Fruit fly (Drosophila melanogaster) whole organism, prepupa: ENCODE results near the gene CG17292.

Experiments used
- Blimp-1 ChIP-seq: fragments of 200-800 bp; sonication (Bioruptor generic); optimal IDR thresholded peaks from 3 replicates; lab custom pipeline; 2017; ENCODE audit warnings: missing biosample characterization, missing genetic modification characterization, mild to moderate bottlenecking, moderate library complexity, missing genetic modification reagents
- CG10631 ChIP-seq: fragments of 200-800 bp; sonication (Bioruptor generic); optimal IDR thresholded peaks from 2 replicates; lab custom pipeline; 2016; ENCODE audit warnings: missing biosample characterization, missing genetic modification characterization
- CG10669 ChIP-seq: fragments of 200-800 bp; sonication (Bioruptor generic); optimal IDR thresholded peaks from 3 replicates; lab custom pipeline; 2018; ENCODE audit warnings: missing biosample characterization, mild to moderate bottlenecking, missing genetic modification characterization, moderate library complexity
- CG11294 ChIP-seq: fragments of 200-800 bp; sonication (Bioruptor generic); IDR thresholded peaks from 2 replicates; pipeline ENCODE4 v1.3.6; 2022; ENCODE audit warnings: missing biosample characterization, missing genetic modification characterization
- CG11762 ChIP-seq: fragments of 200-800 bp; sonication (Bioruptor generic); optimal IDR thresholded peaks from 3 replicates; lab custom pipeline; 2016; ENCODE audit warnings: missing biosample characterization, missing genetic modification characterization; ENCODE audit not compliant: insufficient read depth
- CG1621 ChIP-seq: fragments of 200-800 bp; sonication (Bioruptor generic); optimal IDR thresholded peaks from 3 replicates; lab custom pipeline; 2018; ENCODE audit warnings: missing biosample characterization, mild to moderate bottlenecking, missing genetic modification characterization
- CG16779 ChIP-seq: fragments of 200-800 bp; sonication (Bioruptor generic); optimal IDR thresholded peaks from 3 replicates; lab custom pipeline; 2017; ENCODE audit warnings: missing biosample characterization, mild to moderate bottlenecking, missing genetic modification characterization
- CG3032 ChIP-seq: fragments of 200-800 bp; optimal IDR thresholded peaks from 2 replicates; lab custom pipeline; 2019; ENCODE audit warnings: missing biosample characterization, mild to moderate bottlenecking, missing genetic modification characterization, moderate library complexity
- CG31627 ChIP-seq: fragments of 200-800 bp; sonication (Bioruptor generic); optimal IDR thresholded peaks from 3 replicates; lab custom pipeline; 2016; ENCODE audit warnings: missing biosample characterization, missing genetic modification characterization
- CG32006 ChIP-seq: fragments of 200-800 bp; sonication (Bioruptor generic); optimal IDR thresholded peaks from 3 replicates; lab custom pipeline; 2017; ENCODE audit warnings: missing biosample characterization, mild to moderate bottlenecking, missing genetic modification characterization
- CG34406 ChIP-seq: fragments of 200-800 bp; sonication (Bioruptor generic); optimal IDR thresholded peaks from 3 replicates; lab custom pipeline; 2016; ENCODE audit warnings: missing biosample characterization, missing genetic modification characterization
- CG3919 ChIP-seq: fragments of 200-800 bp; sonication (Bioruptor generic); optimal IDR thresholded peaks from 3 replicates; lab custom pipeline; 2016; ENCODE audit warnings: missing biosample characterization, missing genetic modification characterization
- CG4318 ChIP-seq: fragments of 200-800 bp; sonication (Bioruptor generic); optimal IDR thresholded peaks from 3 replicates; lab custom pipeline; 2017; ENCODE audit warnings: missing biosample characterization, mild to moderate bottlenecking, missing genetic modification characterization
- CG6276 ChIP-seq: fragments of 200-800 bp; sonication (Bioruptor generic); optimal IDR thresholded peaks from 2 replicates; lab custom pipeline; 2017; ENCODE audit warnings: missing biosample characterization, mild to moderate bottlenecking, missing genetic modification characterization
- CG6854 ChIP-seq: fragments of 200-800 bp; sonication (Bioruptor generic); optimal IDR thresholded peaks from 2 replicates; lab custom pipeline; 2017; ENCODE audit warnings: missing biosample characterization, mild to moderate bottlenecking, missing genetic modification characterization
- CG7368 ChIP-seq: fragments of 200-800 bp; sonication (Bioruptor generic); optimal IDR thresholded peaks from 3 replicates; lab custom pipeline; 2016; ENCODE audit warnings: missing biosample characterization, missing genetic modification characterization
- CG8119 ChIP-seq: fragments of 200-800 bp; sonication (Bioruptor generic); IDR thresholded peaks from 3 replicates; pipeline ENCODE4 v1.3.6; 2022; ENCODE audit warnings: missing biosample characterization, missing genetic modification characterization
- CG8319 ChIP-seq: fragments of 200-800 bp; sonication (Bioruptor generic); optimal IDR thresholded peaks from 3 replicates; lab custom pipeline; 2016; ENCODE audit warnings: missing biosample characterization, missing genetic modification characterization
- CG8632 ChIP-seq: fragments of 200-800 bp; sonication (Bioruptor generic); optimal IDR thresholded peaks from 3 replicates; lab custom pipeline; 2016; ENCODE audit warnings: missing biosample characterization, missing genetic modification characterization
- CG9139 ChIP-seq: fragments of 200-800 bp; sonication (Bioruptor generic); optimal IDR thresholded peaks from 3 replicates; lab custom pipeline; 2017; ENCODE audit warnings: missing biosample characterization, mild to moderate bottlenecking, missing genetic modification characterization
- Eip75B ChIP-seq: fragments of 200-800 bp; sonication (Bioruptor generic); optimal IDR thresholded peaks from 3 replicates; lab custom pipeline; 2016; ENCODE audit warnings: missing biosample characterization, missing genetic modification characterization
- Eip93F ChIP-seq: fragments of 200-800 bp; sonication (Bioruptor generic); optimal IDR thresholded peaks from 2 replicates; lab custom pipeline; 2016; ENCODE audit warnings: missing biosample characterization, mild to moderate bottlenecking, missing genetic modification characterization
- Ets21C ChIP-seq: fragments of 200-800 bp; sonication (Bioruptor generic); optimal IDR thresholded peaks from 3 replicates; lab custom pipeline; 2016; ENCODE audit warnings: missing biosample characterization, missing genetic modification characterization
- Ets96B ChIP-seq: fragments of 200-800 bp; optimal IDR thresholded peaks from 2 replicates; lab custom pipeline; 2019; ENCODE audit warnings: missing biosample characterization, mild to moderate bottlenecking, missing genetic modification characterization, moderate library complexity
- Hr38 ChIP-seq: sonication (Bioruptor generic); optimal IDR thresholded peaks from 2 replicates; lab custom pipeline; 2016; ENCODE audit warnings: missing biosample characterization, missing genetic modification characterization
- Hr39 ChIP-seq: fragments of 200-800 bp; sonication (Bioruptor generic); optimal IDR thresholded peaks from 2 replicates; lab custom pipeline; 2016; ENCODE audit warnings: missing biosample characterization, missing genetic modification characterization
- Hr4 ChIP-seq: fragments of 200-800 bp; sonication (Bioruptor generic); optimal IDR thresholded peaks from 3 replicates; lab custom pipeline; 2016; ENCODE audit warnings: missing biosample characterization, missing genetic modification characterization
- OdsH ChIP-seq: fragments of 200-800 bp; sonication (Bioruptor generic); optimal IDR thresholded peaks from 3 replicates; lab custom pipeline; 2016; ENCODE audit warnings: missing biosample characterization, missing genetic modification characterization
- Smox ChIP-seq: fragments of 200-800 bp; sonication (Bioruptor generic); optimal IDR thresholded peaks from 3 replicates; lab custom pipeline; 2016; ENCODE audit warnings: missing biosample characterization, missing genetic modification characterization
- Sox102F ChIP-seq: fragments of 200-800 bp; sonication (Bioruptor generic); optimal IDR thresholded peaks from 2 replicates; lab custom pipeline; 2016; ENCODE audit warnings: missing biosample characterization, mild to moderate bottlenecking, missing genetic modification characterization
- Sox14 ChIP-seq: fragments of 200-800 bp; sonication (Bioruptor generic); optimal IDR thresholded peaks from 3 replicates; lab custom pipeline; 2016; ENCODE audit warnings: missing biosample characterization, missing genetic modification characterization
- achi ChIP-seq: fragments of 200-800 bp; sonication (Bioruptor generic); optimal IDR thresholded peaks from 3 replicates; lab custom pipeline; 2016; ENCODE audit warnings: missing biosample characterization, missing genetic modification characterization
- acj6 ChIP-seq: fragments of 200-800 bp; sonication (Bioruptor generic); optimal IDR thresholded peaks from 3 replicates; lab custom pipeline; 2016; ENCODE audit warnings: missing biosample characterization, missing genetic modification characterization
- cyc ChIP-seq: fragments of 200-800 bp; sonication (Bioruptor generic); optimal IDR thresholded peaks from 3 replicates; lab custom pipeline; 2016; ENCODE audit warnings: missing biosample characterization, missing genetic modification characterization
- dsx ChIP-seq: fragments of 200-800 bp; optimal IDR thresholded peaks from 3 replicates; lab custom pipeline; 2019; ENCODE audit warnings: missing biosample characterization, mild to moderate bottlenecking, missing genetic modification characterization, moderate library complexity; ENCODE audit not compliant: poor library complexity, severe bottlenecking
- eg ChIP-seq: fragments of 200-800 bp; sonication (Bioruptor generic); IDR thresholded peaks from 3 replicates; pipeline ENCODE4 v1.3.6; 2022; ENCODE audit warnings: missing biosample characterization, missing genetic modification characterization
- fd59A ChIP-seq: fragments of 200-800 bp; sonication (Bioruptor generic); optimal IDR thresholded peaks from 2 replicates; lab custom pipeline; 2017; ENCODE audit warnings: missing biosample characterization, mild to moderate bottlenecking, missing genetic modification characterization, missing genetic modification reagents
- fkh ChIP-seq: fragments of 200-800 bp; sonication (Bioruptor generic); optimal IDR thresholded peaks from 3 replicates; lab custom pipeline; 2017; ENCODE audit warnings: missing biosample characterization, mild to moderate bottlenecking, missing genetic modification characterization, moderate library complexity
- salr ChIP-seq, 2 experiments: fragments of 200-800 bp; sonication (Bioruptor generic); optimal IDR thresholded peaks; 3 replicates each; lab custom pipeline; 2016 to 2018; ENCODE audit warnings: missing biosample characterization in 2 of 2, missing genetic modification characterization in 2 of 2, mild to moderate bottlenecking in 1 of 2
- ss ChIP-seq, 2 experiments: fragments of 200-800 bp; sonication (Bioruptor generic); optimal IDR thresholded peaks; 2 replicates in 1 of 2; 3 replicates in 1 of 2; lab custom pipeline; 2017 to 2018; ENCODE audit warnings: mild to moderate bottlenecking in 2 of 2, missing biosample characterization in 2 of 2, missing genetic modification characterization in 2 of 2, moderate library complexity in 1 of 2
- svp ChIP-seq: fragments of 200-800 bp; sonication (Bioruptor generic); peaks from one replicate; lab custom pipeline; 2016; ENCODE audit warnings: missing biosample characterization, missing genetic modification characterization
- topi ChIP-seq: fragments of 200-800 bp; sonication (Bioruptor generic); optimal IDR thresholded peaks from 3 replicates; lab custom pipeline; 2016; ENCODE audit warnings: missing biosample characterization, missing genetic modification characterization
- vri ChIP-seq: fragments of 200-800 bp; sonication (Bioruptor generic); optimal IDR thresholded peaks from 3 replicates; lab custom pipeline; 2016; ENCODE audit warnings: missing biosample characterization, mild to moderate bottlenecking, missing genetic modification characterization

CG17292 gene

DNA sequence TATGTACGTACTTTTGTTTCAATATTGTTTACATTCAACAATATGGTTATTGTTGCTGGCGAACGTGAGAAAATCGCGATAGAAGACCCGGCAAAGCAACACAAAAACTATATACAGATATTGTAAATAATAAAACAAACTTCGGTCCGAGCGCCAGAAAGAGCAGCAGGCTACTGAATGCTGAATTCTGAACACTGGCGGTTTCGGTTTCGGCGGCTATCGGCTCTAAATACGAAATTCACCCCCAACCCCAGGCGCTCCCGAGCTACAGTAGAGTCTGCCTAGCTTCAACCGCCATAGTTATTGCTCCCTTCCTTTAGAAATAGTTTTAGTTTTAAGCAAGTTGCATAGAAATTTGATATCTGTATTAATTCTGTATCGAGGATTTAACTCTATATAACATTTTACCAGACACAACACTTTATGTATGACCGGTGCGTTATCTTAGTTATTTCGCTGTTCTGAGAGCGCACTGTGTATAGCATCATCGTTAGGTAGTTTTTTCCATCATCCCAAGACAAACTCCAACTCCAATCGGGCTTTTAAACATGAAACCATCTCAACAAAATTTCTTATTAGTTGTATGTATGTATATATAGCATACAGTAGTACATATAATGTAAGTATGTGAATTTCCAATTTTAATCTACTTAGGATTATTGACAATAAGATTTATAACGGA, 7.8 kb upstream of the CG17292 start, which contains the start of gene CG7627 (continued):
- TF ChIP-seq Hr4 (GFP tag; lab: Kevin White, UChicago) = peak; percentile 58
- TF ChIP-seq Ets96B (tag; lab: Kevin White, UChicago) = no peak
- peak; percentile 51 for TF ChIP-seq CG34406 (GFP tag; lab: Kevin White, UChicago)
- TF ChIP-seq CG10669 (GFP tag; lab: Kevin White, UChicago) = peak; percentile 58
- TF ChIP-seq Blimp-1 (GFP tag; lab: Kevin White, UChicago) = peak; percentile 46
- TF ChIP-seq CG16779 (tag; lab: Kevin White, UChicago) = peak; percentile 7
- peak; percentile 77 for TF ChIP-seq vri (GFP tag; lab: Kevin White, UChicago)
- TF ChIP-seq dsx (GFP tag; lab: Kevin White, UChicago) = peak; percentile 47
- TF ChIP-seq CG9139 (GFP tag; lab: Kevin White, UChicago) = peak; percentile 30
- peak; percentile 35 for TF ChIP-seq CG10631
- TF ChIP-seq Sox102F (GFP tag; lab: Kevin White, UChicago) = peak; percentile 78
- TF ChIP-seq topi (GFP tag; lab: Kevin White, UChicago) = peak; percentile 71
- TF ChIP-seq Ets21C (GFP tag; lab: Kevin White, UChicago) = peak; percentile 62
- peak; percentile 46 for TF ChIP-seq CG3919
- TF ChIP-seq CG32006 (GFP tag; lab: Kevin White, UChicago) = peak; percentile 76
- TF ChIP-seq CG7368 = peak; percentile 53
- TF ChIP-seq acj6 = peak; percentile 51
- TF ChIP-seq CG6854 (GFP tag; lab: Kevin White, UChicago) = no peak
- TF ChIP-seq svp (GFP tag; lab: Kevin White, UChicago) = peak; percentile 96
- TF ChIP-seq CG8119 = peak; percentile 77
- peak; percentile 78 for TF ChIP-seq eg (GFP tag; lab: Robert Waterston, UW)
- peak; percentile 66 for TF ChIP-seq CG31627 (GFP tag; lab: Kevin White, UChicago)
- peak; percentile 75 for TF ChIP-seq cyc (GFP tag; lab: Kevin White, UChicago)
- peak; percentile 65 for TF ChIP-seq OdsH (GFP tag; lab: Kevin White, UChicago)
- peak; percentile 59 for TF ChIP-seq CG8319

- peak in 1 of 2 experiments; percentile 24 for TF ChIP-seq salr (GFP tag; optimal IDR thresholded peaks at IDR 0.05; lab: Kevin White, UChicago)
- no peak for TF ChIP-seq CG1621 (tag; lab: Kevin White, UChicago)
- peak; percentile 6; the same call in 2 of the 3 replicates for TF ChIP-seq eg (GFP tag; lab: Robert Waterston, UW)
These were observed 7.3 kb upstream of the CG17292 start for dm6 chr2L:8362955-8363285.

dm6 chr2L:8364006-8364956, 6.0 kb upstream of the CG17292 start, which contains the start of the genes RpS13 and CSN8:
RpS13 (minus strand) TSS chr2L:8364662.
CSN8 (plus strand) TSS chr2L:8364855.
- TF ChIP-seq svp (GFP tag; lab: Kevin White, UChicago) (no peak), Eip93F (GFP tag; lab: Kevin White, UChicago) (no peak), Ets96B (tag; lab: Kevin White, UChicago) (no peak), CG6276 (GFP tag; lab: Kevin White, UChicago) (no peak), ss (GFP tag; optimal IDR thresholded peaks at IDR 0.05; lab: Kevin White, UChicago) (peak in 1 of 2 experiments; percentile 9), CG8632 (no peak), CG10669 (GFP tag; lab: Kevin White, UChicago) (no peak), vri (GFP tag; lab: Kevin White, UChicago) (no peak), fkh (GFP tag; lab: Kevin White, UChicago) (peak; percentile 53), CG3032 (tag; lab: Kevin White, UChicago) (no peak), Sox102F (GFP tag; lab: Kevin White, UChicago) (no peak), CG10631 (no peak), Sox14 (GFP tag; lab: Kevin White, UChicago) (peak; percentile 34), Hr39 (GFP tag; lab: Kevin White, UChicago) (peak; percentile 7), CG4318 (no peak), fd59A (GFP tag; lab: Kevin White, UChicago) (no peak), CG11294 (GFP tag; lab: Robert Waterston, UW) (no peak), CG7368 (no peak), dsx (GFP tag; lab: Kevin White, UChicago) (no peak), Smox (GFP tag; lab: Kevin White, UChicago) (peak; percentile 7), CG31627 (GFP tag; lab: Kevin White, UChicago) (no peak), eg (GFP tag; lab: Robert Waterston, UW) (no peak), cyc (GFP tag; lab: Kevin White, UChicago) (no peak), Hr38 (GFP tag; lab: Kevin White, UChicago) (no peak), CG11762 (GFP tag; lab: Kevin White, UChicago) (no peak), Eip75B (no peak), achi (GFP tag; lab: Kevin White, UChicago) (peak; percentile 100)
